Fruit fly (Drosophila melanogaster) whole organism, prepupa: ENCODE measurements around the gene sba.
A peak's percentile ranks its signal among the peaks of the same experiment; 100 is the strongest.

Experiments used
- Blimp-1 ChIP-seq: fragments of 200-800 bp; sonication (Bioruptor generic); optimal IDR thresholded peaks from 3 replicates; lab custom pipeline; 2017; ENCODE audit warnings: missing biosample characterization, missing genetic modification characterization, mild to moderate bottlenecking, moderate library complexity, missing genetic modification reagents
- CG10669 ChIP-seq: fragments of 200-800 bp; sonication (Bioruptor generic); optimal IDR thresholded peaks from 3 replicates; lab custom pipeline; 2018; ENCODE audit warnings: missing biosample characterization, mild to moderate bottlenecking, missing genetic modification characterization, moderate library complexity
- CG11294 ChIP-seq: fragments of 200-800 bp; sonication (Bioruptor generic); IDR thresholded peaks from 2 replicates; pipeline ENCODE4 v1.3.6; 2022; ENCODE audit warnings: missing biosample characterization, missing genetic modification characterization
- CG11762 ChIP-seq: fragments of 200-800 bp; sonication (Bioruptor generic); optimal IDR thresholded peaks from 3 replicates; lab custom pipeline; 2016; ENCODE audit warnings: missing biosample characterization, missing genetic modification characterization; ENCODE audit not compliant: insufficient read depth
- CG11902 ChIP-seq: fragments of 200-800 bp; sonication (Bioruptor generic); optimal IDR thresholded peaks from 3 replicates; lab custom pipeline; 2016; ENCODE audit warnings: missing biosample characterization, missing genetic modification characterization
- CG15336 ChIP-seq: fragments of 200-800 bp; sonication (Bioruptor generic); IDR thresholded peaks from 2 replicates; pipeline ENCODE4 v1.3.6; 2022; ENCODE audit warnings: missing biosample characterization, missing genetic modification characterization
- CG1621 ChIP-seq: fragments of 200-800 bp; sonication (Bioruptor generic); optimal IDR thresholded peaks from 3 replicates; lab custom pipeline; 2018; ENCODE audit warnings: missing biosample characterization, mild to moderate bottlenecking, missing genetic modification characterization
- CG16779 ChIP-seq: fragments of 200-800 bp; sonication (Bioruptor generic); optimal IDR thresholded peaks from 3 replicates; lab custom pipeline; 2017; ENCODE audit warnings: missing biosample characterization, mild to moderate bottlenecking, missing genetic modification characterization
- CG3032 ChIP-seq: fragments of 200-800 bp; optimal IDR thresholded peaks from 2 replicates; lab custom pipeline; 2019; ENCODE audit warnings: missing biosample characterization, mild to moderate bottlenecking, missing genetic modification characterization, moderate library complexity
- CG31627 ChIP-seq: fragments of 200-800 bp; sonication (Bioruptor generic); optimal IDR thresholded peaks from 3 replicates; lab custom pipeline; 2016; ENCODE audit warnings: missing biosample characterization, missing genetic modification characterization
- CG34406 ChIP-seq: fragments of 200-800 bp; sonication (Bioruptor generic); optimal IDR thresholded peaks from 3 replicates; lab custom pipeline; 2016; ENCODE audit warnings: missing biosample characterization, missing genetic modification characterization
- CG3919 ChIP-seq: fragments of 200-800 bp; sonication (Bioruptor generic); optimal IDR thresholded peaks from 3 replicates; lab custom pipeline; 2016; ENCODE audit warnings: missing biosample characterization, missing genetic modification characterization
- CG4318 ChIP-seq: fragments of 200-800 bp; sonication (Bioruptor generic); optimal IDR thresholded peaks from 3 replicates; lab custom pipeline; 2017; ENCODE audit warnings: missing biosample characterization, mild to moderate bottlenecking, missing genetic modification characterization
- CG6163 ChIP-seq: fragments of 200-800 bp; sonication (Bioruptor generic); IDR thresholded peaks from 3 replicates; pipeline ENCODE4 v1.3.6; 2022; ENCODE audit warnings: missing biosample characterization, missing genetic modification characterization
- CG6276 ChIP-seq: fragments of 200-800 bp; sonication (Bioruptor generic); optimal IDR thresholded peaks from 2 replicates; lab custom pipeline; 2017; ENCODE audit warnings: missing biosample characterization, mild to moderate bottlenecking, missing genetic modification characterization
- CG6792 ChIP-seq: fragments of 200-800 bp; sonication (Bioruptor generic); optimal IDR thresholded peaks from 3 replicates; lab custom pipeline; 2016; ENCODE audit warnings: missing biosample characterization, missing genetic modification characterization
- CG6808 ChIP-seq: fragments of 200-800 bp; sonication (Bioruptor generic); optimal IDR thresholded peaks from 3 replicates; lab custom pipeline; 2017; ENCODE audit warnings: missing biosample characterization, missing genetic modification characterization, mild to moderate bottlenecking, moderate library complexity, missing genetic modification reagents
- CG6854 ChIP-seq: fragments of 200-800 bp; sonication (Bioruptor generic); optimal IDR thresholded peaks from 2 replicates; lab custom pipeline; 2017; ENCODE audit warnings: missing biosample characterization, mild to moderate bottlenecking, missing genetic modification characterization
- CG7368 ChIP-seq: fragments of 200-800 bp; sonication (Bioruptor generic); optimal IDR thresholded peaks from 3 replicates; lab custom pipeline; 2016; ENCODE audit warnings: missing biosample characterization, missing genetic modification characterization
- CG8119 ChIP-seq: fragments of 200-800 bp; sonication (Bioruptor generic); IDR thresholded peaks from 3 replicates; pipeline ENCODE4 v1.3.6; 2022; ENCODE audit warnings: missing biosample characterization, missing genetic modification characterization
- CG8319 ChIP-seq: fragments of 200-800 bp; sonication (Bioruptor generic); optimal IDR thresholded peaks from 3 replicates; lab custom pipeline; 2016; ENCODE audit warnings: missing biosample characterization, missing genetic modification characterization
- CG8632 ChIP-seq: fragments of 200-800 bp; sonication (Bioruptor generic); optimal IDR thresholded peaks from 3 replicates; lab custom pipeline; 2016; ENCODE audit warnings: missing biosample characterization, missing genetic modification characterization
- Eip75B ChIP-seq: fragments of 200-800 bp; sonication (Bioruptor generic); optimal IDR thresholded peaks from 3 replicates; lab custom pipeline; 2016; ENCODE audit warnings: missing biosample characterization, missing genetic modification characterization
- Eip93F ChIP-seq: fragments of 200-800 bp; sonication (Bioruptor generic); optimal IDR thresholded peaks from 2 replicates; lab custom pipeline; 2016; ENCODE audit warnings: missing biosample characterization, mild to moderate bottlenecking, missing genetic modification characterization
- Ets21C ChIP-seq: fragments of 200-800 bp; sonication (Bioruptor generic); optimal IDR thresholded peaks from 3 replicates; lab custom pipeline; 2016; ENCODE audit warnings: missing biosample characterization, missing genetic modification characterization
- Ets96B ChIP-seq: fragments of 200-800 bp; optimal IDR thresholded peaks from 2 replicates; lab custom pipeline; 2019; ENCODE audit warnings: missing biosample characterization, mild to moderate bottlenecking, missing genetic modification characterization, moderate library complexity
- Hr38 ChIP-seq: sonication (Bioruptor generic); optimal IDR thresholded peaks from 2 replicates; lab custom pipeline; 2016; ENCODE audit warnings: missing biosample characterization, missing genetic modification characterization
- Hr39 ChIP-seq: fragments of 200-800 bp; sonication (Bioruptor generic); optimal IDR thresholded peaks from 2 replicates; lab custom pipeline; 2016; ENCODE audit warnings: missing biosample characterization, missing genetic modification characterization
- Lpt ChIP-seq: fragments of 200-800 bp; sonication (Bioruptor generic); optimal IDR thresholded peaks from 3 replicates; lab custom pipeline; 2016; ENCODE audit warnings: missing biosample characterization, missing genetic modification characterization
- Met ChIP-seq: fragments of 200-800 bp; sonication (Bioruptor generic); optimal IDR thresholded peaks from 3 replicates; lab custom pipeline; 2016; ENCODE audit warnings: missing biosample characterization, missing genetic modification characterization
- OdsH ChIP-seq: fragments of 200-800 bp; sonication (Bioruptor generic); optimal IDR thresholded peaks from 3 replicates; lab custom pipeline; 2016; ENCODE audit warnings: missing biosample characterization, missing genetic modification characterization
- Smox ChIP-seq: fragments of 200-800 bp; sonication (Bioruptor generic); optimal IDR thresholded peaks from 3 replicates; lab custom pipeline; 2016; ENCODE audit warnings: missing biosample characterization, missing genetic modification characterization
- Sox102F ChIP-seq: fragments of 200-800 bp; sonication (Bioruptor generic); optimal IDR thresholded peaks from 2 replicates; lab custom pipeline; 2016; ENCODE audit warnings: missing biosample characterization, mild to moderate bottlenecking, missing genetic modification characterization
- Sox14 ChIP-seq: fragments of 200-800 bp; sonication (Bioruptor generic); optimal IDR thresholded peaks from 3 replicates; lab custom pipeline; 2016; ENCODE audit warnings: missing biosample characterization, missing genetic modification characterization
- Sox15 ChIP-seq: fragments of 200-800 bp; sonication (Bioruptor generic); optimal IDR thresholded peaks from 3 replicates; lab custom pipeline; 2016; ENCODE audit warnings: missing biosample characterization, missing genetic modification characterization
- acj6 ChIP-seq: fragments of 200-800 bp; sonication (Bioruptor generic); optimal IDR thresholded peaks from 3 replicates; lab custom pipeline; 2016; ENCODE audit warnings: missing biosample characterization, missing genetic modification characterization
- cyc ChIP-seq: fragments of 200-800 bp; sonication (Bioruptor generic); optimal IDR thresholded peaks from 3 replicates; lab custom pipeline; 2016; ENCODE audit warnings: missing biosample characterization, missing genetic modification characterization
- dac ChIP-seq: fragments of 200-800 bp; sonication (Bioruptor generic); optimal IDR thresholded peaks from 2 replicates; lab custom pipeline; 2017; ENCODE audit warnings: missing biosample characterization, mild to moderate bottlenecking, missing genetic modification characterization
- dsx ChIP-seq: fragments of 200-800 bp; optimal IDR thresholded peaks from 3 replicates; lab custom pipeline; 2019; ENCODE audit warnings: missing biosample characterization, mild to moderate bottlenecking, missing genetic modification characterization, moderate library complexity; ENCODE audit not compliant: poor library complexity, severe bottlenecking
- eg ChIP-seq: fragments of 200-800 bp; sonication (Bioruptor generic); IDR thresholded peaks from 3 replicates; pipeline ENCODE4 v1.3.6; 2022; ENCODE audit warnings: missing biosample characterization, missing genetic modification characterization
- esn ChIP-seq: fragments of 200-800 bp; sonication (Bioruptor generic); optimal IDR thresholded peaks from 2 replicates; lab custom pipeline; 2016; ENCODE audit warnings: missing biosample characterization, mild to moderate bottlenecking, missing genetic modification characterization, moderate library complexity
- fd85E ChIP-seq: fragments of 200-800 bp; sonication (Bioruptor generic); optimal IDR thresholded peaks from 3 replicates; lab custom pipeline; 2016; ENCODE audit warnings: missing biosample characterization, missing genetic modification characterization
- fkh ChIP-seq: fragments of 200-800 bp; sonication (Bioruptor generic); optimal IDR thresholded peaks from 3 replicates; lab custom pipeline; 2017; ENCODE audit warnings: missing biosample characterization, mild to moderate bottlenecking, missing genetic modification characterization, moderate library complexity
- lz ChIP-seq: fragments of 200-800 bp; sonication (Bioruptor generic); optimal IDR thresholded peaks from 3 replicates; lab custom pipeline; 2016; ENCODE audit warnings: missing biosample characterization, missing genetic modification characterization
- net ChIP-seq: fragments of 200-800 bp; sonication (Bioruptor generic); optimal IDR thresholded peaks from 3 replicates; lab custom pipeline; 2016; ENCODE audit warnings: missing biosample characterization, missing genetic modification characterization
- pdm3 ChIP-seq: fragments of 200-800 bp; sonication (Bioruptor generic); optimal IDR thresholded peaks from 3 replicates; lab custom pipeline; 2016; ENCODE audit warnings: missing biosample characterization, missing genetic modification characterization
- spab ChIP-seq: fragments of 200-800 bp; sonication (Bioruptor generic); optimal IDR thresholded peaks from 2 replicates; lab custom pipeline; 2017; ENCODE audit warnings: missing biosample characterization, mild to moderate bottlenecking, missing genetic modification characterization, missing genetic modification reagents
- ss ChIP-seq, 2 experiments: fragments of 200-800 bp; sonication (Bioruptor generic); optimal IDR thresholded peaks; 2 replicates in 1 of 2; 3 replicates in 1 of 2; lab custom pipeline; 2017 to 2018; ENCODE audit warnings: mild to moderate bottlenecking in 2 of 2, missing biosample characterization in 2 of 2, missing genetic modification characterization in 2 of 2, moderate library complexity in 1 of 2
- svp ChIP-seq: fragments of 200-800 bp; sonication (Bioruptor generic); peaks from one replicate; lab custom pipeline; 2016; ENCODE audit warnings: missing biosample characterization, missing genetic modification characterization
- topi ChIP-seq: fragments of 200-800 bp; sonication (Bioruptor generic); optimal IDR thresholded peaks from 3 replicates; lab custom pipeline; 2016; ENCODE audit warnings: missing biosample characterization, missing genetic modification characterization

Gene sba

dm6 chr3R:23958091-23958838, 35.5 kb upstream of the sba start, which contains the start of the genes GluProRS and AP-1sigma:
Gene GluProRS, minus strand, starts transcription at chr3R:23958391.
Gene AP-1sigma, plus strand, starts transcription at chr3R:23958651.
- TF ChIP-seq CG3032 (tag; lab: Kevin White, UChicago) (peak; percentile 86), Ets21C (GFP tag; lab: Kevin White, UChicago) (peak; percentile 87), CG11294 (GFP tag; lab: Robert Waterston, UW) (peak; percentile 91), dsx (GFP tag; lab: Kevin White, UChicago) (peak; percentile 76), Eip93F (GFP tag; lab: Kevin White, UChicago) (peak; percentile 57), Lpt (GFP tag; lab: Kevin White, UChicago) (peak; percentile 62), spab (peak; percentile 58), CG34406 (peak; percentile 65), CG1621 (tag; lab: Kevin White, UChicago) (peak; percentile 66), CG7368 (GFP tag; lab: Kevin White, UChicago) (peak; percentile 76), pdm3 (peak; percentile 90), Hr39 (GFP tag; lab: Kevin White, UChicago) (peak; percentile 89), CG6163 (peak; percentile 94), CG8319 (GFP tag; lab: Kevin White, UChicago) (peak; percentile 79), CG11902 (GFP tag; lab: Kevin White, UChicago) (peak; percentile 89), Ets96B (tag; lab: Kevin White, UChicago) (peak; percentile 82), Blimp-1 (GFP tag; lab: Kevin White, UChicago) (peak; percentile 60), svp (GFP tag; lab: Kevin White, UChicago) (peak; percentile 93), CG6808 (GFP tag; lab: Kevin White, UChicago) (peak; percentile 67), CG31627 (GFP tag; lab: Kevin White, UChicago) (peak; percentile 91), fkh (GFP tag; lab: Kevin White, UChicago) (peak; percentile 80), Sox102F (GFP tag; lab: Kevin White, UChicago) (peak; percentile 82), CG11762 (peak; percentile 65), CG4318 (GFP tag; lab: Kevin White, UChicago) (peak; percentile 77), Hr38 (GFP tag; lab: Kevin White, UChicago) (no peak), Sox14 (GFP tag; lab: Kevin White, UChicago) (peak; percentile 88), acj6 (peak; percentile 91), CG10669 (GFP tag; lab: Kevin White, UChicago) (peak; percentile 81), fd85E (GFP tag; lab: Kevin White, UChicago) (peak; percentile 50), CG8632 (peak; percentile 63), topi (GFP tag; lab: Kevin White, UChicago) (peak; percentile 87), Smox (GFP tag; lab: Kevin White, UChicago) (peak; percentile 88), Met (GFP tag; lab: Kevin White, UChicago) (no peak), eg (peak; percentile 97), CG6276 (GFP tag; lab: Kevin White, UChicago) (no peak), CG3919 (GFP tag; lab: Kevin White, UChicago) (peak; percentile 87), net (GFP tag; lab: Kevin White, UChicago) (peak; percentile 82), OdsH (GFP tag; lab: Kevin White, UChicago) (peak; percentile 92), CG15336 (GFP tag; lab: Robert Waterston, UW) (peak; percentile 90), Sox15 (GFP tag; lab: Kevin White, UChicago) (peak; percentile 81), Eip75B (peak; percentile 87), CG6792 (peak; percentile 83), dac (GFP tag; lab: Kevin White, UChicago) (peak; percentile 57), esn (GFP tag; lab: Kevin White, UChicago) (peak; percentile 93), lz (GFP tag; lab: Kevin White, UChicago) (peak; percentile 92), ss (GFP tag; optimal IDR thresholded peaks at IDR 0.05; lab: Kevin White, UChicago) (peak; percentile 20 to 65), cyc (peak; percentile 89), CG8119 (peak; percentile 90), CG6854 (GFP tag; lab: Kevin White, UChicago) (no peak), CG16779 (tag; lab: Kevin White, UChicago) (no peak)
